Worm (Caenorhabditis elegans) whole organism, late embryonic: Measurements from ENCODE around the gene ZK1098.12.

Source experiments
- C38D4.7 ChIP-seq: fragments of 200-800 bp; sonication (Bioruptor generic); optimal IDR thresholded peaks from 2 replicates; lab custom pipeline; 2018; ENCODE audit warnings: mild to moderate bottlenecking, missing genetic modification characterization, moderate library complexity, missing compliant biosample characterization
- K02D7.2 ChIP-seq: sonication (generic microtip); optimal IDR thresholded peaks from 2 replicates; lab custom pipeline; 2017; ENCODE audit warnings: mild to moderate bottlenecking, missing genetic modification characterization, missing compliant biosample characterization
- T23F11.4 ChIP-seq: fragments of 200-800 bp; sonication (Bioruptor generic); optimal IDR thresholded peaks from 2 replicates; lab custom pipeline; 2018; ENCODE audit warnings: mild to moderate bottlenecking, missing genetic modification characterization, missing compliant biosample characterization
- ahr-1 ChIP-seq: sonication (generic microtip); optimal IDR thresholded peaks from 2 replicates; lab custom pipeline; 2016; ENCODE audit warnings: missing genetic modification characterization, missing compliant biosample characterization
- ama-1 ChIP-seq: fragments of 150-350 bp; optimal IDR thresholded peaks from 2 replicates; lab custom pipeline; 2014
- ceh-14 ChIP-seq: sonication (generic microtip); optimal IDR thresholded peaks from 2 replicates; lab custom pipeline; 2016; ENCODE audit warnings: missing genotype, missing genetic modification characterization, missing compliant biosample characterization
- ceh-18 ChIP-seq: sonication (generic microtip); optimal IDR thresholded peaks from 2 replicates; lab custom pipeline; 2016; ENCODE audit warnings: missing genetic modification characterization, missing compliant biosample characterization
- ceh-19 ChIP-seq: fragments of 200-800 bp; sonication (Bioruptor generic); optimal IDR thresholded peaks from 2 replicates; lab custom pipeline; 2018; ENCODE audit warnings: mild to moderate bottlenecking, missing genetic modification characterization, missing compliant biosample characterization
- ceh-2 ChIP-seq: sonication (generic microtip); optimal IDR thresholded peaks from 2 replicates; lab custom pipeline; 2016; ENCODE audit warnings: missing genotype, missing genetic modification characterization, missing compliant biosample characterization
- ceh-22 ChIP-seq: sonication (generic microtip); optimal IDR thresholded peaks from 2 replicates; lab custom pipeline; 2017; ENCODE audit warnings: missing biosample characterization, missing genetic modification characterization
- ceh-24 ChIP-seq: sonication (generic microtip); optimal IDR thresholded peaks from 2 replicates; lab custom pipeline; 2016; ENCODE audit warnings: mild to moderate bottlenecking, missing genetic modification characterization, missing compliant biosample characterization
- ceh-30 ChIP-seq: fragments of 150-350 bp; optimal IDR thresholded peaks from 2 replicates; lab custom pipeline; 2014; ENCODE audit warnings: missing biosample characterization, missing genetic modification characterization
- ceh-31 ChIP-seq: sonication (generic microtip); optimal IDR thresholded peaks from 2 replicates; lab custom pipeline; 2016; ENCODE audit warnings: missing genetic modification characterization, missing compliant biosample characterization
- ceh-34 ChIP-seq: sonication (generic microtip); optimal IDR thresholded peaks from 2 replicates; lab custom pipeline; 2016; ENCODE audit warnings: mild to moderate bottlenecking, missing genetic modification characterization, missing compliant biosample characterization
- ceh-45 ChIP-seq: fragments of 200-800 bp; sonication (Bioruptor generic); IDR thresholded peaks from 2 replicates; pipeline ENCODE4 v1.3.6; 2022; ENCODE audit warnings: missing genetic modification reagents, missing genetic modification characterization, missing compliant biosample characterization
- ceh-48 ChIP-seq: sonication (generic microtip); optimal IDR thresholded peaks from 2 replicates; lab custom pipeline; 2016; ENCODE audit warnings: missing genetic modification characterization, inconsistent platforms, missing compliant biosample characterization
- ceh-6 ChIP-seq: fragments of 200-800 bp; sonication (Bioruptor generic); optimal IDR thresholded peaks from 2 replicates; lab custom pipeline; 2018; ENCODE audit warnings: mild to moderate bottlenecking, missing genetic modification characterization, missing compliant biosample characterization
- dmd-4 ChIP-seq: sonication (generic microtip); optimal IDR thresholded peaks from 2 replicates; lab custom pipeline; 2016; ENCODE audit warnings: borderline replicate concordance, missing genetic modification characterization, missing compliant biosample characterization
- elt-2 ChIP-seq: sonication (generic microtip); optimal IDR thresholded peaks from 2 replicates; lab custom pipeline; 2016; ENCODE audit warnings: missing genetic modification reagents, missing genetic modification characterization, missing compliant biosample characterization
- elt-4 ChIP-seq: sonication (generic microtip); optimal IDR thresholded peaks from 2 replicates; lab custom pipeline; 2016; ENCODE audit warnings: missing genetic modification characterization, missing compliant biosample characterization
- ets-4 ChIP-seq: sonication (generic microtip); optimal IDR thresholded peaks from 2 replicates; lab custom pipeline; 2016; ENCODE audit warnings: missing genetic modification characterization, missing compliant biosample characterization
- fkh-10 ChIP-seq: fragments of 150-350 bp; optimal IDR thresholded peaks from 2 replicates; lab custom pipeline; 2014; ENCODE audit warnings: missing biosample characterization, missing genetic modification reagents, missing genetic modification characterization
- fkh-6 ChIP-seq: sonication (generic microtip); optimal IDR thresholded peaks from 2 replicates; lab custom pipeline; 2016; ENCODE audit warnings: missing genetic modification characterization, missing compliant biosample characterization
- gmeb-2 ChIP-seq: sonication (generic microtip); optimal IDR thresholded peaks from 2 replicates; lab custom pipeline; 2016; ENCODE audit warnings: missing genetic modification characterization, inconsistent platforms, missing compliant biosample characterization
- hlh-30 ChIP-seq: sonication (generic microtip); optimal IDR thresholded peaks from 2 replicates; lab custom pipeline; 2017; ENCODE audit warnings: antibody characterized with exemption, missing genetic modification characterization, missing compliant biosample characterization; ENCODE audit not compliant: insufficient read depth
- hlh-6 ChIP-seq: sonication (generic microtip); optimal IDR thresholded peaks from 2 replicates; lab custom pipeline; 2016; ENCODE audit warnings: missing genotype, missing genetic modification characterization, missing compliant biosample characterization
- hlh-8 ChIP-seq: sonication (generic microtip); optimal IDR thresholded peaks from 2 replicates; lab custom pipeline; 2016; ENCODE audit warnings: missing genotype, missing genetic modification characterization, missing compliant biosample characterization
- nfya-1 ChIP-seq: sonication (generic microtip); optimal IDR thresholded peaks from 2 replicates; lab custom pipeline; 2017; ENCODE audit warnings: missing genetic modification characterization, mild to moderate bottlenecking, missing compliant biosample characterization, antibody characterized with exemption, moderate library complexity
- nhr-11 ChIP-seq: fragments of 150-350 bp; optimal IDR thresholded peaks from 2 replicates; lab custom pipeline; 2014; ENCODE audit warnings: missing biosample characterization, missing genetic modification characterization
- npax-4 ChIP-seq: sonication (generic microtip); optimal IDR thresholded peaks from 2 replicates; lab custom pipeline; 2016; ENCODE audit warnings: missing genetic modification characterization, missing compliant biosample characterization
- pag-3 ChIP-seq: sonication (generic microtip); optimal IDR thresholded peaks from 2 replicates; lab custom pipeline; 2016; ENCODE audit warnings: missing compliant biosample characterization, missing genetic modification characterization, borderline replicate concordance
- pha-4 ChIP-seq: fragments of 150-350 bp; optimal IDR thresholded peaks from 2 replicates; lab custom pipeline; 2018; ENCODE audit warnings: missing biosample characterization, missing genetic modification reagents, missing genetic modification characterization
- ref-2 ChIP-seq: sonication (generic microtip); optimal IDR thresholded peaks from 2 replicates; lab custom pipeline; 2016; ENCODE audit warnings: missing genetic modification characterization, missing compliant biosample characterization
- rnt-1 ChIP-seq: sonication (generic microtip); optimal IDR thresholded peaks from 2 replicates; lab custom pipeline; 2016; ENCODE audit warnings: missing genetic modification characterization, missing compliant biosample characterization
- sox-2 ChIP-seq: fragments of 200-800 bp; sonication (Bioruptor generic); IDR thresholded peaks from 2 replicates; pipeline ENCODE4 v1.3.6; 2022; ENCODE audit warnings: missing genetic modification reagents, missing genetic modification characterization, missing compliant biosample characterization
- sox-4 ChIP-seq: sonication (generic microtip); optimal IDR thresholded peaks from 2 replicates; lab custom pipeline; 2017; ENCODE audit warnings: mild to moderate bottlenecking, missing genetic modification characterization, inconsistent platforms, missing compliant biosample characterization
- tbx-2 ChIP-seq: sonication (generic microtip); optimal IDR thresholded peaks from 2 replicates; lab custom pipeline; 2016; ENCODE audit warnings: missing genetic modification characterization, missing compliant biosample characterization
- unc-42 ChIP-seq: sonication (generic microtip); optimal IDR thresholded peaks from 2 replicates; lab custom pipeline; 2016; ENCODE audit warnings: missing genotype, missing genetic modification characterization, missing compliant biosample characterization
- unc-55 ChIP-seq: sonication (generic microtip); optimal IDR thresholded peaks from 2 replicates; lab custom pipeline; 2017; ENCODE audit warnings: missing biosample characterization, missing genetic modification reagents, missing genetic modification characterization
- unc-86 ChIP-seq: sonication (generic microtip); optimal IDR thresholded peaks from 2 replicates; lab custom pipeline; 2016; ENCODE audit warnings: missing genetic modification characterization, missing compliant biosample characterization
- ztf-16 ChIP-seq: sonication (generic microtip); optimal IDR thresholded peaks from 2 replicates; lab custom pipeline; 2017; ENCODE audit warnings: missing genetic modification characterization, missing compliant biosample characterization

The ZK1098.12 gene

ce11 chrIII:9546016-9546659, 1.2 kb downstream of the ZK1098.12 start, which contains the start of gene unc-16:
Gene unc-16, plus strand, starts transcription at chrIII:9546258.
- TF ChIP-seq ama-1 (lab: Kevin White, UChicago), result peak; percentile 1
- TF ChIP-seq nfya-1 (tag; lab: Kevin White, UChicago), result peak; percentile 95
- TF ChIP-seq ztf-16 (tag; lab: Kevin White, UChicago), result peak; percentile 56
- TF ChIP-seq ceh-18 (tag; lab: Kevin White, UChicago), result peak; percentile 58
- TF ChIP-seq ref-2 (tag; lab: Kevin White, UChicago), result peak; percentile 25
- peak; percentile 93 for TF ChIP-seq hlh-30 (tag; lab: Kevin White, UChicago)
- TF ChIP-seq ceh-31, result peak; percentile 84
- TF ChIP-seq rnt-1 (tag; lab: Kevin White, UChicago), result peak; percentile 36
- TF ChIP-seq npax-4 (tag; lab: Kevin White, UChicago), result no peak
- peak; percentile 99 for TF ChIP-seq ceh-48
- TF ChIP-seq hlh-6, result no peak
- TF ChIP-seq hlh-8 (tag; lab: Kevin White, UChicago), result peak; percentile 55
- TF ChIP-seq ceh-19 (GFP tag; lab: Kevin White, UChicago), result no peak
- peak; percentile 47 for TF ChIP-seq elt-2 (tag; lab: Kevin White, UChicago)
- TF ChIP-seq elt-4, result no peak
- TF ChIP-seq ceh-34 (tag; lab: Kevin White, UChicago), result peak; percentile 70
- peak; percentile 40 for TF ChIP-seq ets-4 (tag; lab: Kevin White, UChicago)
- no peak for TF ChIP-seq dmd-4 (tag; lab: Kevin White, UChicago)
- no peak for TF ChIP-seq ahr-1 (tag; lab: Kevin White, UChicago)
- TF ChIP-seq sox-4 (tag; lab: Kevin White, UChicago), result no peak
- TF ChIP-seq unc-42, result peak; percentile 36
- TF ChIP-seq pha-4 (tag; lab: Kevin White, UChicago), result peak; percentile 78
- peak; percentile 90 for TF ChIP-seq unc-55
- peak; percentile 74 for TF ChIP-seq tbx-2 (tag; lab: Kevin White, UChicago)
- peak; percentile 0 for TF ChIP-seq unc-86 (tag; lab: Kevin White, UChicago)

DNA sequence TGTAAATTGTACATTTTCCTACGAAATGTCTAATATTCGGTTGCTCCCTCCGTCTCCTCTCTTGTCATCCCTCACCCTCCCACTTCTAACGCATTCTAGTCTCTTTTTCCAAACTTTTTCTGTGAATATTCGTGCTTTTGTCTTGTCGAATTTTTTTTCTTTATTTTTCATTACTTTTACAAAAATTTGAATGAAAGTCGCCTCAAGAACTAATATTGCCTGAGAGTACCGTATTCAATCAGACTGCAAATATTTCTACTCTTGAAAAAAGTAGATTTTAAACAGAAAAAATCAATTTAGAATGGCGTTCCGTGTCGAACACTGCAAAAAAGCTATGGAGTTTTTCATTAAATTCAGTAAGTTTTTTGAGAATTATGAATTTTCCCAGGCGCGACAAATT, 11.4 kb downstream of the ZK1098.12 start, which contains the start of gene ZK1098.11:
Gene ZK1098.11, plus strand, starts transcription at position 301 of the 400 bp plus-strand sequence.
- no peak for TF ChIP-seq ama-1 (lab: Kevin White, UChicago)
- no peak for TF ChIP-seq hlh-30 (tag; lab: Kevin White, UChicago)
- no peak for TF ChIP-seq ceh-14 (tag; lab: Kevin White, UChicago)
- TF ChIP-seq T23F11.4 (GFP tag; lab: Kevin White, UChicago), result no peak
- no peak for TF ChIP-seq nhr-11 (tag; lab: Kevin White, UChicago)
- no peak for TF ChIP-seq fkh-10 (GFP tag; lab: Kevin White, UChicago)
- TF ChIP-seq fkh-6, result no peak
- TF ChIP-seq ref-2 (tag; lab: Kevin White, UChicago), result no peak
- TF ChIP-seq unc-86 (tag; lab: Kevin White, UChicago), result no peak
- TF ChIP-seq sox-2 (GFP tag; lab: Robert Waterston, UW), result no peak
- TF ChIP-seq ceh-34 (tag; lab: Kevin White, UChicago), result no peak
- TF ChIP-seq, all 69 proteins: peak for 0

- no peak for TF ChIP-seq sox-2 (GFP tag; lab: Robert Waterston, UW)
- no peak for TF ChIP-seq ceh-18 (tag; lab: Kevin White, UChicago)
- TF ChIP-seq K02D7.2 (tag; lab: Kevin White, UChicago), result no peak
- TF ChIP-seq ceh-6 (GFP tag; lab: Kevin White, UChicago), result no peak
- TF ChIP-seq ref-2 (tag; lab: Kevin White, UChicago), result no peak
- TF ChIP-seq ceh-24, result no peak
- no peak for TF ChIP-seq nhr-11 (tag; lab: Kevin White, UChicago)
- TF ChIP-seq C38D4.7 (GFP tag; lab: Kevin White, UChicago), result no peak
- TF ChIP-seq ceh-14 (tag; lab: Kevin White, UChicago), result no peak
- no peak for TF ChIP-seq unc-86 (tag; lab: Kevin White, UChicago)
- no peak for TF ChIP-seq ceh-22 (tag; lab: Kevin White, UChicago)
- TF ChIP-seq ahr-1 (tag; lab: Kevin White, UChicago), result no peak
- TF ChIP-seq gmeb-2 (tag; lab: Kevin White, UChicago), result no peak
- TF ChIP-seq ceh-30, result no peak
- TF ChIP-seq ceh-2, result no peak
- TF ChIP-seq ceh-45, result no peak
- TF ChIP-seq pag-3 (tag; lab: Kevin White, UChicago), result no peak
- TF ChIP-seq ztf-16 (tag; lab: Kevin White, UChicago), result no peak
These were observed 13.5 kb downstream of the ZK1098.12 start, which contains the start of gene C48B4.6 for ce11 chrIII:9558463-9558862. Gene C48B4.6, minus strand, starts transcription at chrIII:9558563.
